Fruit fly (Drosophila melanogaster) whole organism, embryonic: Measurements from ENCODE around the gene CG14174.

Source experiments
- Asciz ChIP-seq: fragments of 200-800 bp; sonication (Bioruptor generic); optimal IDR thresholded peaks from 2 replicates; lab custom pipeline; 2017; ENCODE audit warnings: missing biosample characterization, mild to moderate bottlenecking, missing genetic modification characterization, missing genetic modification reagents
- CG10543 ChIP-seq: fragments of 200-800 bp; sonication (Bioruptor generic); optimal IDR thresholded peaks from 3 replicates; lab custom pipeline; 2017; ENCODE audit warnings: missing biosample characterization, mild to moderate bottlenecking, missing genetic modification characterization, moderate library complexity
- CG14710 ChIP-seq: fragments of 200-800 bp; sonication (Bioruptor generic); optimal IDR thresholded peaks from 3 replicates; lab custom pipeline; 2019; ENCODE audit warnings: missing biosample characterization, mild to moderate bottlenecking, missing genetic modification characterization, moderate library complexity
- CG15011 ChIP-seq: fragments of 200-800 bp; sonication (Bioruptor generic); optimal IDR thresholded peaks from 3 replicates; lab custom pipeline; 2018; ENCODE audit warnings: missing biosample characterization, mild to moderate bottlenecking, missing genetic modification characterization
- CG1792 ChIP-seq: fragments of 200-800 bp; sonication (Bioruptor generic); optimal IDR thresholded peaks from 2 replicates; lab custom pipeline; 2016; ENCODE audit warnings: missing biosample characterization, missing genetic modification characterization
- CG2120 ChIP-seq: fragments of 200-800 bp; sonication (Bioruptor generic); optimal IDR thresholded peaks from 3 replicates; lab custom pipeline; 2016; ENCODE audit warnings: missing biosample characterization, missing genetic modification characterization
- CG3281 ChIP-seq: fragments of 200-800 bp; sonication (Bioruptor generic); optimal IDR thresholded peaks from 3 replicates; lab custom pipeline; 2017; ENCODE audit warnings: missing biosample characterization, mild to moderate bottlenecking, missing genetic modification characterization
- CG34224 ChIP-seq: fragments of 200-800 bp; sonication (Bioruptor generic); IDR thresholded peaks from 3 replicates; pipeline ENCODE4 v1.3.6; 2022; ENCODE audit warnings: missing biosample characterization, missing genetic modification characterization; ENCODE audit not compliant: partially characterized antibody
- CG3838 ChIP-seq: fragments of 200-800 bp; sonication (Bioruptor generic); optimal IDR thresholded peaks from 3 replicates; lab custom pipeline; 2016; ENCODE audit warnings: missing biosample characterization, missing genetic modification characterization
- CG5953 ChIP-seq: fragments of 200-800 bp; sonication (Bioruptor generic); IDR thresholded peaks from 2 replicates; pipeline ENCODE4 v1.3.6; 2022; ENCODE audit warnings: missing biosample characterization, missing genetic modification characterization
- CG6175 ChIP-seq: fragments of 200-800 bp; sonication (Bioruptor generic); IDR thresholded peaks from 3 replicates; pipeline ENCODE4 v1.3.6; 2022; ENCODE audit warnings: missing biosample characterization, missing genetic modification characterization
- CG6765 ChIP-seq: fragments of 200-800 bp; sonication (Bioruptor generic); optimal IDR thresholded peaks from 3 replicates; lab custom pipeline; 2017; ENCODE audit warnings: missing biosample characterization, mild to moderate bottlenecking, missing genetic modification characterization
- CG6813 ChIP-seq: fragments of 200-800 bp; sonication (Bioruptor generic); optimal IDR thresholded peaks from 2 replicates; lab custom pipeline; 2017; ENCODE audit warnings: missing biosample characterization, missing genetic modification characterization, mild to moderate bottlenecking, moderate library complexity, missing genetic modification reagents
- CG7745 ChIP-seq: fragments of 200-800 bp; sonication (Bioruptor generic); optimal IDR thresholded peaks from 2 replicates; lab custom pipeline; 2018; ENCODE audit warnings: missing biosample characterization, mild to moderate bottlenecking, missing genetic modification characterization, moderate library complexity
- CG9215 ChIP-seq: fragments of 200-800 bp; sonication (Bioruptor generic); IDR thresholded peaks from 2 replicates; pipeline ENCODE4 v1.3.6; 2022; ENCODE audit warnings: missing biosample characterization, missing genetic modification characterization
- CG9932 ChIP-seq: fragments of 200-800 bp; sonication (Bioruptor generic); IDR thresholded peaks from 2 replicates; pipeline ENCODE4 v1.3.6; 2022; ENCODE audit warnings: missing biosample characterization, missing genetic modification characterization
- CTCF ChIP-seq: fragments of 200-800 bp; sonication (Bioruptor generic); optimal IDR thresholded peaks from 2 replicates; lab custom pipeline; 2017; ENCODE audit warnings: missing biosample characterization, mild to moderate bottlenecking, missing genetic modification characterization, moderate library complexity
- D ChIP-seq, 2 experiments: fragments of 200-800 bp in 1 of 2; fragments of >200 bp in 1 of 2; sonication (Bioruptor generic) in 1 of 2; optimal IDR thresholded peaks; 2 replicates in 1 of 2; 3 replicates in 1 of 2; lab custom pipeline; 2017; ENCODE audit warnings: mild to moderate bottlenecking in 1 of 2, missing biosample characterization in 1 of 2, missing genetic modification characterization in 1 of 2, missing genetic modification reagents in 1 of 2
- D19A ChIP-seq: fragments of 200-800 bp; optimal IDR thresholded peaks from 3 replicates; lab custom pipeline; 2019; ENCODE audit warnings: missing biosample characterization, mild to moderate bottlenecking, missing genetic modification characterization, moderate library complexity
- Dfd ChIP-seq, 2 experiments: fragments of >200 bp; optimal IDR thresholded peaks; 2 replicates each; lab custom pipeline; 2017; ENCODE audit warnings: missing biosample characterization in 2 of 2, missing genetic modification characterization in 2 of 2
- Dip3 ChIP-seq: fragments of 200-800 bp; sonication (Bioruptor generic); optimal IDR thresholded peaks from 3 replicates; lab custom pipeline; 2016; ENCODE audit warnings: missing biosample characterization, missing genetic modification characterization
- Dp ChIP-seq: fragments of 200-800 bp; sonication (Bioruptor generic); optimal IDR thresholded peaks from 2 replicates; lab custom pipeline; 2018; ENCODE audit warnings: missing biosample characterization, mild to moderate bottlenecking, missing genetic modification characterization, moderate library complexity
- Fer2 ChIP-seq: fragments of 200-800 bp; sonication (Bioruptor generic); optimal IDR thresholded peaks from 2 replicates; lab custom pipeline; 2018; ENCODE audit warnings: missing biosample characterization, mild to moderate bottlenecking, missing genetic modification characterization, moderate library complexity
- Gug ChIP-seq: fragments of 200-800 bp; sonication (Bioruptor generic); IDR thresholded peaks from 4 replicates; pipeline ENCODE4 v1.3.6; 2022; ENCODE audit warnings: missing biosample characterization, missing genetic modification characterization
- HLHmδ ChIP-seq: fragments of 200-800 bp; sonication (Bioruptor generic); optimal IDR thresholded peaks from 2 replicates; lab custom pipeline; 2018; ENCODE audit warnings: missing biosample characterization, mild to moderate bottlenecking, missing genetic modification characterization, moderate library complexity
- Hmr ChIP-seq: fragments of 200-800 bp; sonication (Bioruptor generic); optimal IDR thresholded peaks from 3 replicates; lab custom pipeline; 2017; ENCODE audit warnings: mild to moderate bottlenecking, missing biosample characterization, missing genetic modification reagents, missing genetic modification characterization
- Hr78 ChIP-seq, 2 experiments: fragments of 200-800 bp in 1 of 2; fragments of >200 bp in 1 of 2; sonication (Bioruptor generic) in 1 of 2; optimal IDR thresholded peaks; 2 replicates each; lab custom pipeline; 2017 to 2019; ENCODE audit warnings: missing biosample characterization in 2 of 2, missing genetic modification characterization in 2 of 2, mild to moderate bottlenecking in 1 of 2, moderate library complexity in 1 of 2
- MTF-1 ChIP-seq: fragments of 200-800 bp; sonication (Bioruptor generic); optimal IDR thresholded peaks from 2 replicates; lab custom pipeline; 2018; ENCODE audit warnings: missing biosample characterization, mild to moderate bottlenecking, missing genetic modification characterization, borderline replicate concordance
- Med ChIP-seq: fragments of 200-800 bp; sonication (Bioruptor generic); peaks from one replicate; lab custom pipeline; 2016; ENCODE audit warnings: missing biosample characterization, missing genetic modification characterization, mild to moderate bottlenecking, inconsistent platforms, moderate library complexity
- NfI ChIP-seq: fragments of 200-800 bp; sonication (Bioruptor generic); optimal IDR thresholded peaks from 3 replicates; lab custom pipeline; 2018; ENCODE audit warnings: missing biosample characterization, mild to moderate bottlenecking, missing genetic modification characterization, moderate library complexity
- Usf ChIP-seq: fragments of 200-800 bp; sonication (Bioruptor generic); optimal IDR thresholded peaks from 2 replicates; lab custom pipeline; 2017; ENCODE audit warnings: missing genotype, missing biosample characterization, missing genetic modification characterization
- Xrp1 ChIP-seq: fragments of 200-800 bp; sonication (Bioruptor generic); IDR thresholded peaks from 2 replicates; pipeline ENCODE4 v1.3.6; 2022; ENCODE audit warnings: missing biosample characterization, missing genetic modification characterization
- amos ChIP-seq: fragments of 200-800 bp; sonication (Bioruptor generic); IDR thresholded peaks from 2 replicates; pipeline ENCODE4 v1.3.6; 2022; ENCODE audit warnings: missing biosample characterization, missing genetic modification characterization; ENCODE audit not compliant: partially characterized antibody
- aop ChIP-seq: fragments of 200-800 bp; sonication (Bioruptor generic); IDR thresholded peaks from 2 replicates; pipeline ENCODE4 v1.3.6; 2022; ENCODE audit warnings: missing biosample characterization, missing genetic modification characterization
- caup ChIP-seq: fragments of 200-800 bp; sonication (Bioruptor generic); optimal IDR thresholded peaks from 3 replicates; lab custom pipeline; 2017; ENCODE audit warnings: missing biosample characterization, mild to moderate bottlenecking, missing genetic modification characterization, moderate library complexity; ENCODE audit not compliant: severe bottlenecking
- cg ChIP-seq: fragments of 200-800 bp; sonication (Bioruptor generic); optimal IDR thresholded peaks from 3 replicates; lab custom pipeline; 2019; ENCODE audit warnings: missing biosample characterization, mild to moderate bottlenecking, missing genetic modification characterization, moderate library complexity
- corto ChIP-seq: fragments of 200-800 bp; sonication (Bioruptor generic); optimal IDR thresholded peaks from 2 replicates; lab custom pipeline; 2016; ENCODE audit warnings: missing biosample characterization, mild to moderate bottlenecking, missing genetic modification characterization, moderate library complexity
- dysf ChIP-seq: fragments of 200-800 bp; sonication (Bioruptor generic); IDR thresholded peaks from 3 replicates; pipeline ENCODE4 v1.3.6; 2022; ENCODE audit warnings: missing biosample characterization, missing genetic modification characterization
- eve ChIP-seq, 2 experiments: fragments of >200 bp; optimal IDR thresholded peaks; 2 replicates each; lab custom pipeline; 2017; ENCODE audit warnings: missing biosample characterization in 2 of 2, missing genetic modification characterization in 2 of 2
- gsb ChIP-seq: fragments of 200-800 bp; sonication (Bioruptor generic); IDR thresholded peaks from 2 replicates; pipeline ENCODE4 v1.3.6; 2022; ENCODE audit warnings: missing biosample characterization, missing genetic modification characterization
- her ChIP-seq: fragments of 200-800 bp; sonication (Bioruptor generic); optimal IDR thresholded peaks from 2 replicates; lab custom pipeline; 2016; ENCODE audit warnings: missing biosample characterization, missing genetic modification characterization
- insv ChIP-seq, 2 experiments: fragments of 200-800 bp; sonication (Bioruptor generic); optimal IDR thresholded peaks; 3 replicates each; lab custom pipeline; 2016 to 2018; ENCODE audit warnings: missing biosample characterization in 2 of 2, missing genetic modification characterization in 2 of 2
- ken ChIP-seq: fragments of 200-800 bp; sonication (Bioruptor generic); IDR thresholded peaks from 3 replicates; pipeline ENCODE4 v1.3.6; 2022; ENCODE audit warnings: missing biosample characterization, missing genetic modification characterization
- lmd ChIP-seq: fragments of 200-800 bp; sonication (Bioruptor generic); IDR thresholded peaks from 2 replicates; pipeline ENCODE4 v1.3.6; 2022; ENCODE audit warnings: missing biosample characterization, missing genetic modification characterization
- pita ChIP-seq: fragments of 200-800 bp; sonication (Bioruptor generic); optimal IDR thresholded peaks from 2 replicates; lab custom pipeline; 2017; ENCODE audit warnings: missing biosample characterization, mild to moderate bottlenecking, missing genetic modification characterization
- pnt ChIP-seq: fragments of 200-800 bp; sonication (Bioruptor generic); optimal IDR thresholded peaks from 3 replicates; lab custom pipeline; 2016; ENCODE audit warnings: missing biosample characterization, missing genetic modification characterization
- sim ChIP-seq: fragments of 200-800 bp; sonication (Bioruptor generic); IDR thresholded peaks from 2 replicates; pipeline ENCODE4 v1.3.6; 2022; ENCODE audit warnings: missing biosample characterization, missing genetic modification characterization
- slou ChIP-seq: fragments of 200-800 bp; sonication (Bioruptor generic); optimal IDR thresholded peaks from 3 replicates; lab custom pipeline; 2016; ENCODE audit warnings: missing biosample characterization, missing genetic modification characterization
- sr ChIP-seq: fragments of 200-800 bp; sonication (Bioruptor generic); IDR thresholded peaks from 3 replicates; pipeline ENCODE4 v1.3.6; 2022; ENCODE audit warnings: missing biosample characterization, missing genetic modification characterization
- tup ChIP-seq: fragments of 200-800 bp; sonication (Bioruptor generic); optimal IDR thresholded peaks from 2 replicates; lab custom pipeline; 2016; ENCODE audit warnings: missing biosample characterization, mild to moderate bottlenecking, missing genetic modification characterization, moderate library complexity
- wdn ChIP-seq: fragments of 200-800 bp; sonication (Bioruptor generic); IDR thresholded peaks from 2 replicates; pipeline ENCODE4 v1.3.6; 2022; ENCODE audit warnings: missing biosample characterization, missing genetic modification characterization

CG14174 gene

dm6 chr3L:9714537-9715144 lies 4.5 kb upstream of the CG14174 start (continued):
- TF ChIP-seq sr (GFP tag; lab: Robert Waterston, UW) (peak; percentile 84), wdn (GFP tag; lab: Robert Waterston, UW) (no peak), CTCF (no peak), D19A (tag; lab: Kevin White, UChicago) (no peak), Hr78 (GFP tag; optimal IDR thresholded peaks at IDR 0.05; lab: Kevin White, UChicago) (no peak), CG9215 (no peak), Usf (no peak), insv (GFP tag; optimal IDR thresholded peaks at IDR 0.05; lab: Kevin White, UChicago) (no peak), CG7745 (tag; lab: Kevin White, UChicago) (no peak), CG15011 (GFP tag; lab: Kevin White, UChicago) (no peak), CG6765 (no peak), pnt (GFP tag; lab: Kevin White, UChicago) (no peak), Dp (no peak), Fer2 (no peak), sim (GFP tag; lab: Robert Waterston, UW) (no peak), CG1792 (GFP tag; lab: Kevin White, UChicago) (no peak), amos (no peak), her (GFP tag; lab: Kevin White, UChicago) (no peak), tup (GFP tag; lab: Kevin White, UChicago) (no peak), CG6813 (GFP tag; lab: Kevin White, UChicago) (no peak), cg (peak; percentile 100), Gug (GFP tag; lab: Robert Waterston, UW) (no peak), corto (GFP tag; lab: Kevin White, UChicago) (no peak), dysf (GFP tag; lab: Robert Waterston, UW) (no peak), CG10543 (GFP tag; lab: Kevin White, UChicago) (no peak), Xrp1 (GFP tag; lab: Robert Waterston, UW) (no peak), HLHmδ (GFP tag; lab: Kevin White, UChicago) (no peak), CG3281 (no peak), Dip3 (no peak), D (optimal IDR thresholded peaks at IDR 0.05; lab: Kevin White, UChicago) (no peak), D (GFP tag; optimal IDR thresholded peaks at IDR 0.05; lab: Kevin White, UChicago) (no peak), aop (GFP tag; lab: Robert Waterston, UW) (no peak), Hmr (no peak), pita (no peak), Asciz (peak; percentile 30), ken (GFP tag; lab: Robert Waterston, UW) (no peak), CG2120 (GFP tag; lab: Kevin White, UChicago) (no peak), CG5953 (GFP tag; lab: Robert Waterston, UW) (no peak), NfI (GFP tag; lab: Kevin White, UChicago) (no peak), CG14710 (tag; lab: Kevin White, UChicago) (no peak), Med (no peak), MTF-1 (no peak), Dfd (GFP tag; optimal IDR thresholded peaks at IDR 0.05; lab: Kevin White, UChicago) (no peak), CG9932 (no peak), CG3838 (GFP tag; lab: Kevin White, UChicago) (no peak), eve (GFP tag; optimal IDR thresholded peaks at IDR 0.05; lab: Kevin White, UChicago) (no peak), gsb (GFP tag; lab: Robert Waterston, UW) (no peak), lmd (GFP tag; lab: Robert Waterston, UW) (no peak), caup (GFP tag; lab: Kevin White, UChicago) (no peak), CG6175 (GFP tag; lab: Robert Waterston, UW) (no peak), CG34224 (no peak), slou (no peak)
